Fruit fly (Drosophila melanogaster): Measurements from ENCODE around the gene Pmi.

Pmi gene

dm6 chr3L:5793967-5794366 is 14.1 kb downstream of the Pmi start, which contains the start of gene Bre1 (continued):
- TF ChIP-seq Hr3 (GFP tag; optimal IDR thresholded peaks at IDR 0.05) (no peak), trh (GFP tag; optimal IDR thresholded peaks at IDR 0.05) (no peak), C15 (GFP tag; IDR thresholded peaks at IDR 0.05) (no peak), ara (GFP tag; IDR thresholded peaks at IDR 0.05) (no peak), chn (GFP tag; optimal IDR thresholded peaks at IDR 0.05) (no peak), CG14014 (GFP tag; IDR thresholded peaks at IDR 0.05) (no peak), CG13894 (tag; optimal IDR thresholded peaks at IDR 0.05) (no peak), HLH3B (GFP tag; IDR thresholded peaks at IDR 0.05) (no peak), unc-4 (GFP tag; IDR thresholded peaks at IDR 0.05; ENCODE audit: partially characterized antibody) (peak; percentile 80; the same call in 1 of the 2 replicates), Meics (GFP tag; optimal IDR thresholded peaks at IDR 0.05) (no peak), Bdp1 (GFP tag; optimal IDR thresholded peaks at IDR 0.05) (no peak), CkIIα-i1 (GFP tag; IDR thresholded peaks at IDR 0.05) (no peak), CG16863 (GFP tag; optimal IDR thresholded peaks at IDR 0.05) (no peak), CG6683 (GFP tag; optimal IDR thresholded peaks at IDR 0.05) (no peak), CG18011 (GFP tag; optimal IDR thresholded peaks at IDR 0.05) (no peak), unpg (GFP tag; optimal IDR thresholded peaks at IDR 0.05) (no peak), CG17361 (GFP tag; IDR thresholded peaks at IDR 0.05) (no peak), Antp (GFP tag; optimal IDR thresholded peaks at IDR 0.05) (no peak), CG15514 (GFP tag; optimal IDR thresholded peaks at IDR 0.05) (peak; percentile 67), kni (GFP tag; optimal IDR thresholded peaks at IDR 0.05) (no peak), pros (GFP tag; optimal IDR thresholded peaks at IDR 0.05) (no peak), slbo (GFP tag; IDR thresholded peaks at IDR 0.05) (no peak; the same call in 1 of the 2 replicates), CG11504 (tag; optimal IDR thresholded peaks at IDR 0.05) (no peak), TFAM (GFP tag; optimal IDR thresholded peaks at IDR 0.05) (no peak), br (optimal IDR thresholded peaks at IDR 0.05) (no peak), CG15601 (tag; optimal IDR thresholded peaks at IDR 0.05) (no peak), Optix (GFP tag; IDR thresholded peaks at IDR 0.05) (no peak), Hmr (GFP tag; optimal IDR thresholded peaks at IDR 0.05) (no peak), Sox102F (GFP tag; optimal IDR thresholded peaks at IDR 0.05) (no peak), cad (GFP tag; optimal IDR thresholded peaks at IDR 0.05) (no peak), jigr1 (GFP tag; IDR thresholded peaks at IDR 0.05) (no peak), lab (GFP tag; optimal IDR thresholded peaks at IDR 0.05) (no peak), HLH4C (GFP tag; IDR thresholded peaks at IDR 0.05; ENCODE audit: partially characterized antibody) (peak; percentile 58), ap (GFP tag; IDR thresholded peaks at IDR 0.05) (no peak), CG2202 (tag; optimal IDR thresholded peaks at IDR 0.05) (no peak), Dll (GFP tag; IDR thresholded peaks at IDR 0.05; ENCODE audit: partially characterized antibody) (peak; percentile 77), CG3726 (GFP tag; IDR thresholded peaks at IDR 0.05) (no peak), CG8765 (GFP tag; IDR thresholded peaks at IDR 0.05) (no peak), fd64A (GFP tag; optimal IDR thresholded peaks at IDR 0.05) (no peak), mld (GFP tag; IDR thresholded peaks at IDR 0.05; ENCODE audit: partially characterized antibody) (no peak), eyg (GFP tag; optimal IDR thresholded peaks at IDR 0.05) (no peak), sens-2 (GFP tag; IDR thresholded peaks at IDR 0.05) (no peak), hb (GFP tag; IDR thresholded peaks at IDR 0.05; ENCODE audit: partially characterized antibody) (0 out of 3 replicates have a peak, but pooled peaks have one; percentile 55), hth (optimal IDR thresholded peaks at IDR 0.05) (no peak)

Data from whole organism, embryonic.